Worm (Caenorhabditis elegans) whole organism, mixed stage, embryonic: ENCODE results near the gene F17E9.2.

Experiments used
- M03D4.4 ChIP-seq: sonication (generic microtip); optimal IDR thresholded peaks from 2 replicates; lab custom pipeline; 2017; ENCODE audit warnings: mild to moderate bottlenecking, missing genetic modification characterization, missing compliant biosample characterization
- bed-3 ChIP-seq: fragments of 200-800 bp; sonication (Bioruptor generic); optimal IDR thresholded peaks from 3 replicates; lab custom pipeline; 2018; ENCODE audit warnings: mild to moderate bottlenecking, missing genetic modification characterization, moderate library complexity, missing compliant biosample characterization
- blmp-1 ChIP-seq: fragments of 150-350 bp; optimal IDR thresholded peaks from 2 replicates; lab custom pipeline; 2014; ENCODE audit warnings: missing biosample characterization, missing genetic modification characterization
- ceh-39 ChIP-seq: fragments of 150-350 bp; optimal IDR thresholded peaks from 2 replicates; lab custom pipeline; 2014; ENCODE audit warnings: missing biosample characterization, missing genetic modification characterization
- ceh-43 ChIP-seq: fragments of 200-800 bp; sonication (Bioruptor generic); optimal IDR thresholded peaks from 2 replicates; lab custom pipeline; 2018; ENCODE audit warnings: mild to moderate bottlenecking, missing genetic modification characterization, moderate library complexity, missing compliant biosample characterization
- ceh-83 ChIP-seq: fragments of 200-800 bp; sonication (Bioruptor generic); optimal IDR thresholded peaks from 2 replicates; lab custom pipeline; 2018; ENCODE audit warnings: mild to moderate bottlenecking, missing genetic modification characterization, missing compliant biosample characterization
- ces-1 ChIP-seq: fragments of 150-350 bp; optimal IDR thresholded peaks from 2 replicates; lab custom pipeline; 2014; ENCODE audit warnings: missing biosample characterization, missing genetic modification reagents, missing genetic modification characterization
- cnd-1 ChIP-seq: fragments of 200-800 bp; sonication (Bioruptor generic); optimal IDR thresholded peaks from 2 replicates; lab custom pipeline; 2018; ENCODE audit warnings: mild to moderate bottlenecking, missing genetic modification characterization, missing compliant biosample characterization
- flh-1 ChIP-seq: fragments of 200-800 bp; sonication (Bioruptor generic); optimal IDR thresholded peaks from 2 replicates; lab custom pipeline; 2018; ENCODE audit warnings: mild to moderate bottlenecking, missing genetic modification characterization, moderate library complexity, missing compliant biosample characterization
- ham-2 ChIP-seq: fragments of 200-800 bp; sonication (Bioruptor generic); optimal IDR thresholded peaks from 2 replicates; lab custom pipeline; 2018; ENCODE audit warnings: mild to moderate bottlenecking, missing genetic modification characterization, missing compliant biosample characterization
- hlh-1 ChIP-seq: fragments of 150-350 bp; optimal IDR thresholded peaks from 2 replicates; lab custom pipeline; 2014; ENCODE audit warnings: missing biosample characterization, missing genetic modification reagents, missing genetic modification characterization
- lin-13 ChIP-seq: fragments of 150-350 bp; optimal IDR thresholded peaks from 2 replicates; lab custom pipeline; 2014; ENCODE audit warnings: missing biosample characterization, missing genetic modification characterization
- lsy-2 ChIP-seq: fragments of 150-350 bp; optimal IDR thresholded peaks from 2 replicates; lab custom pipeline; 2014; ENCODE audit warnings: missing biosample characterization, missing genetic modification characterization
- mep-1 ChIP-seq: fragments of 150-350 bp; optimal IDR thresholded peaks from 2 replicates; lab custom pipeline; 2017; ENCODE audit warnings: missing biosample characterization, missing genetic modification reagents, missing genetic modification characterization, inconsistent platforms
- mls-2 ChIP-seq: sonication (generic microtip); optimal IDR thresholded peaks from 2 replicates; lab custom pipeline; 2016; ENCODE audit warnings: mild to moderate bottlenecking, missing genetic modification characterization, moderate library complexity, missing compliant biosample characterization
- nhr-12 ChIP-seq: fragments of 150-350 bp; optimal IDR thresholded peaks from 2 replicates; lab custom pipeline; 2014; ENCODE audit warnings: missing biosample characterization, missing genetic modification characterization
- nhr-2 ChIP-seq: fragments of 150-350 bp; optimal IDR thresholded peaks from 2 replicates; lab custom pipeline; 2014; ENCODE audit warnings: missing biosample characterization, missing genetic modification characterization
- nhr-237 ChIP-seq: fragments of 150-350 bp; optimal IDR thresholded peaks from 2 replicates; lab custom pipeline; 2014; ENCODE audit warnings: missing biosample characterization, missing genetic modification characterization
- nhr-28 ChIP-seq: fragments of 150-350 bp; optimal IDR thresholded peaks from 2 replicates; lab custom pipeline; 2014; ENCODE audit warnings: missing biosample characterization, missing genetic modification characterization
- nhr-76 ChIP-seq: sonication (generic microtip); optimal IDR thresholded peaks from 2 replicates; lab custom pipeline; 2017; ENCODE audit warnings: missing biosample characterization, missing genetic modification characterization
- sem-2 ChIP-seq: fragments of 200-800 bp; sonication (Bioruptor generic); optimal IDR thresholded peaks from 2 replicates; lab custom pipeline; 2018; ENCODE audit warnings: mild to moderate bottlenecking, missing genetic modification characterization, missing compliant biosample characterization
- snpc-4 ChIP-seq: fragments of 150-350 bp; optimal IDR thresholded peaks from 2 replicates; lab custom pipeline; 2014; ENCODE audit warnings: missing biosample characterization, missing genetic modification characterization
- sptf-1 ChIP-seq: sonication (generic microtip); optimal IDR thresholded peaks from 2 replicates; lab custom pipeline; 2017; ENCODE audit warnings: mild to moderate bottlenecking, missing genetic modification characterization, moderate library complexity, missing compliant biosample characterization
- tbx-8 ChIP-seq: fragments of 200-800 bp; sonication (Bioruptor generic); optimal IDR thresholded peaks from 2 replicates; lab custom pipeline; 2018; ENCODE audit warnings: mild to moderate bottlenecking, missing genetic modification characterization, moderate library complexity, missing compliant biosample characterization
- unc-39 ChIP-seq: fragments of 150-350 bp; optimal IDR thresholded peaks from 2 replicates; lab custom pipeline; 2014; ENCODE audit warnings: missing biosample characterization, missing genetic modification characterization
- unc-62 ChIP-seq: fragments of 150-350 bp; optimal IDR thresholded peaks from 2 replicates; lab custom pipeline; 2014; ENCODE audit warnings: missing biosample characterization, missing genetic modification reagents, missing genetic modification characterization
- zip-8 ChIP-seq: fragments of 150-350 bp; optimal IDR thresholded peaks from 2 replicates; lab custom pipeline; 2014; ENCODE audit warnings: missing biosample characterization, missing genetic modification characterization
- ztf-11 ChIP-seq: fragments of 150-350 bp; optimal IDR thresholded peaks from 2 replicates; lab custom pipeline; 2014; ENCODE audit warnings: missing biosample characterization, missing genetic modification characterization

F17E9.2 gene

DNA sequence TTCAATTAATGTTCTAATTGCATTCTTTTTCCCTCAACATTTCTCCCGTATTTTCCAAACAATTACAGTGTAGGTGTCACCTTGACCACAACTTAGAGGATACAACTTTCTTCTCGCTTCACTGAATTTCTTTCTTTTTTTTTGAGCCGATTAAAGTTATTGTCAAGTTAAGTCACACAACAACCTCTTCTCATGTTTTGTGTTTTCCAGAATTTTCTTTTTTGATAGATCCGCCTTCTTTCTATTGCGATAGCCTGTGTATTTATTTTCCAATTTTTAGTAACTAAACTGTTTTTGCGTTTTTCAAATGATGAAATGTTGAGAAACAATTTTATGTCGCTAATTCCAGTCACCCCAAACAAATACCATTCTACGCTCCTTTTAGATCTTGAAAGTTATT, 30.0 kb upstream of the F17E9.2 start, which contains the start of gene F35H10.3:
F35H10.3 (plus strand) TSS at position 301 of the 400 bp plus-strand sequence.
- TF ChIP-seq nhr-2 (tag; lab: Kevin White, UChicago), result no peak
- no peak for TF ChIP-seq ztf-11 (tag; lab: Kevin White, UChicago)
- no peak for TF ChIP-seq snpc-4
- no peak for TF ChIP-seq bed-3 (GFP tag; lab: Kevin White, UChicago)
- TF ChIP-seq nhr-12, result no peak
- no peak for TF ChIP-seq flh-1 (GFP tag; lab: Kevin White, UChicago)
- no peak for TF ChIP-seq mep-1 (tag; lab: Kevin White, UChicago)
- no peak for TF ChIP-seq nhr-28 (tag; lab: Kevin White, UChicago)
- TF ChIP-seq lsy-2 (tag; lab: Kevin White, UChicago), result no peak
- no peak for TF ChIP-seq ceh-43 (GFP tag; lab: Kevin White, UChicago)
- TF ChIP-seq zip-8 (tag; lab: Kevin White, UChicago), result no peak
- TF ChIP-seq nhr-237 (tag; lab: Kevin White, UChicago), result no peak
- TF ChIP-seq nhr-76 (tag; lab: Kevin White, UChicago), result no peak

ce11 chrIV:8328913-8329312, 26.8 kb upstream of the F17E9.2 start, which contains the start of gene F35H10.2:
TSS of gene F35H10.2 (plus strand) at chrIV:8329213.
- TF ChIP-seq hlh-1, result no peak
- TF ChIP-seq ceh-43 (GFP tag; lab: Kevin White, UChicago), result no peak
- no peak for TF ChIP-seq unc-62 (GFP tag; lab: Kevin White, UChicago)
- TF ChIP-seq ztf-11 (tag; lab: Kevin White, UChicago), result no peak
- no peak for TF ChIP-seq M03D4.4 (tag; lab: Kevin White, UChicago)
- TF ChIP-seq nhr-28 (tag; lab: Kevin White, UChicago), result no peak
- TF ChIP-seq ceh-83, result no peak

DNA sequence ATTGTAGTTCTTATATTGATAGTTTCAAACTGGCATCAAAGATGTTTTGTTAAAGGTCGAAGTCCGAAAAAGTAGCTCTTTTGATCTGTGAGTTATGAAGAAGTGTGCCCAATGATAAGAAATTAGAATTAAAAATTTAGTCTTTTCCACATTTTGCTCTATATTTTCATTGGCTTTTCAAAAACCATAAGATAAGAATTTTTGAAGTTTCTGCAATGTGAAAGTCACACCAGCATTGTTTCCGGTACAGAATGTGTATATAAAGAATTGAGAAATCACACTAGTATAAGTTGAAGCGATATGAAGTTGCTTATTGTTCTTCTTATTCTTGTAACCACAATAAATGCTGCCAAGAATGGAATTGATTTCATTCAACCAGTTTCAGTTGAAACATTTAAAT, 23.2 kb upstream of the F17E9.2 start, which contains the start of gene lys-10:
lys-10 (plus strand) TSS at position 301 of the 400 bp plus-strand sequence.
- no peak for TF ChIP-seq ceh-39 (tag; lab: Kevin White, UChicago)
- TF ChIP-seq lin-13 (tag; lab: Kevin White, UChicago), result no peak
- no peak for TF ChIP-seq mls-2 (tag; lab: Kevin White, UChicago)
- no peak for TF ChIP-seq bed-3 (GFP tag; lab: Kevin White, UChicago)

- no peak for TF ChIP-seq hlh-1
- no peak for TF ChIP-seq M03D4.4 (tag; lab: Kevin White, UChicago)
- TF ChIP-seq unc-39 (tag; lab: Kevin White, UChicago), result no peak
- no peak for TF ChIP-seq blmp-1 (tag; lab: Kevin White, UChicago)
- TF ChIP-seq ceh-83, result no peak
- no peak for TF ChIP-seq ceh-39 (tag; lab: Kevin White, UChicago)
- no peak for TF ChIP-seq mep-1 (tag; lab: Kevin White, UChicago)
- TF ChIP-seq flh-1 (GFP tag; lab: Kevin White, UChicago), result no peak
- no peak for TF ChIP-seq nhr-237 (tag; lab: Kevin White, UChicago)
- TF ChIP-seq ztf-11 (tag; lab: Kevin White, UChicago), result no peak
- no peak for TF ChIP-seq bed-3 (GFP tag; lab: Kevin White, UChicago)
- no peak for TF ChIP-seq lin-13 (tag; lab: Kevin White, UChicago)
- no peak for TF ChIP-seq sem-2
Observed at ce11 chrIV:8333034-8333433, 22.7 kb upstream of the F17E9.2 start.

ce11 chrIV:8333554-8333953, 22.1 kb upstream of the F17E9.2 start:
- TF ChIP-seq snpc-4, result no peak
- no peak for TF ChIP-seq sptf-1 (tag; lab: Kevin White, UChicago)
- no peak for TF ChIP-seq tbx-8 (GFP tag; lab: Kevin White, UChicago)
- TF ChIP-seq nhr-28 (tag; lab: Kevin White, UChicago), result no peak
- TF ChIP-seq bed-3 (GFP tag; lab: Kevin White, UChicago), result no peak
- TF ChIP-seq nhr-76 (tag; lab: Kevin White, UChicago), result no peak
- no peak for TF ChIP-seq cnd-1
- no peak for TF ChIP-seq hlh-1
- TF ChIP-seq unc-62 (GFP tag; lab: Kevin White, UChicago), result no peak
- TF ChIP-seq zip-8 (tag; lab: Kevin White, UChicago), result no peak
- TF ChIP-seq ces-1 (GFP tag; lab: Kevin White, UChicago), result no peak

DNA sequence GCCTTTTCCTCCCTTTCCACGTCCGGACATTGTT, 21.9 kb upstream of the F17E9.2 start, which contains the start of gene his-31:
his-31 (minus strand) TSS at position 30 of the 34 bp plus-strand sequence.
- no peak for TF ChIP-seq zip-8 (tag; lab: Kevin White, UChicago)
- TF ChIP-seq snpc-4, result no peak
- no peak for TF ChIP-seq nhr-237 (tag; lab: Kevin White, UChicago)
- no peak for TF ChIP-seq nhr-12
- no peak for TF ChIP-seq ceh-43 (GFP tag; lab: Kevin White, UChicago)
- TF ChIP-seq cnd-1, result no peak
- TF ChIP-seq tbx-8 (GFP tag; lab: Kevin White, UChicago), result no peak
- no peak for TF ChIP-seq unc-39 (tag; lab: Kevin White, UChicago)
- no peak for TF ChIP-seq ham-2
- no peak for TF ChIP-seq nhr-2 (tag; lab: Kevin White, UChicago)
- no peak for TF ChIP-seq ceh-39 (tag; lab: Kevin White, UChicago)
- no peak for TF ChIP-seq flh-1 (GFP tag; lab: Kevin White, UChicago)
